Worm (Caenorhabditis elegans) whole organism, L4/young adult: ENCODE results near the gene ZK1128.7.

Experiments
- W03F9.2 ChIP-seq: fragments of 150-350 bp; optimal IDR thresholded peaks from 2 replicates; lab custom pipeline; 2014; ENCODE audit warnings: missing biosample characterization, missing genetic modification characterization
- dao-5 ChIP-seq: sonication (generic microtip); optimal IDR thresholded peaks from 2 replicates; lab custom pipeline; 2016; ENCODE audit warnings: missing genotype, missing genetic modification characterization, moderate library complexity, missing compliant biosample characterization
- him-1 ChIP-seq: sonication (generic microtip); optimal IDR thresholded peaks from 2 replicates; lab custom pipeline; 2016; ENCODE audit warnings: missing genotype, missing genetic modification reagents, missing genetic modification characterization, missing compliant biosample characterization

DNA sequence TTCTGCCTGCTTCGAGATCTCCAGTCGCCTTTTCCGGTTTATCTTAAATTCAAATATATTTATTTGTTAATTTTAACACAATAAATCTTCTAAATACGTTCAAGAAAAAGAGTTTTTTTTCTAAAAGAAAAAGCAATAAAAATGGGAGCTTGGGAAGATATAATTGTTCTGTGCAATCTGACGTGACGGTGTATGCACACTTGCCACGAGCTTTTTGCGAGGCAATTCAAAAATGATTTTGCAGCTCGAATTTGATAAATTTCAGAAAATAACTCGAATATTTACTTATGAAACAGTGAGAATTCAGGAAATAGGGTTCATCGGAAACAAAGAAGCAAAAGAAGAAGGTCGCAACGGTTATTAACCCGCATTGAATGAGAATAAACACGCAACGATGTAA lies 43.7 kb upstream of the ZK1128.7 start:
- TF ChIP-seq him-1 (no peak), W03F9.2 (no peak), dao-5 (tag; lab: Kevin White, UChicago) (no peak)
